Fruit fly (Drosophila melanogaster) whole organism, larva: ENCODE measurements around the gene CG17154.
A peak's percentile ranks its signal among the peaks of the same experiment; 100 is the strongest.

ENCODE experiments used
- noc ChIP-seq: fragments of 200-800 bp; sonication (Bioruptor generic); optimal IDR thresholded peaks from 3 replicates; lab custom pipeline; 2019; ENCODE audit warnings: missing biosample characterization, mild to moderate bottlenecking, missing genetic modification characterization, moderate library complexity

CG17154 gene

dm6 chr3L:12083092-12083680, 5.2 kb upstream of the CG17154 start:
- TF ChIP-seq noc (tag; lab: Kevin White, UChicago) = no peak

- TF ChIP-seq noc (tag; lab: Kevin White, UChicago) = no peak
Observed at dm6 chr3L:12083861-12084260, 4.6 kb upstream of the CG17154 start.

dm6 chr3L:12084969-12085690, 3.3 kb upstream of the CG17154 start:
- TF ChIP-seq noc (tag; lab: Kevin White, UChicago) = no peak

dm6 chr3L:12085691-12086078, 2.7 kb upstream of the CG17154 start:
- no peak for TF ChIP-seq noc (tag; lab: Kevin White, UChicago)

dm6 chr3L:12090184-12090897, 1.9 kb downstream of the CG17154 start:
- TF ChIP-seq noc (tag; lab: Kevin White, UChicago) = no peak

dm6 chr3L:12090898-12091685, 2.7 kb downstream of the CG17154 start:
- peak; percentile 59 for TF ChIP-seq noc (tag; lab: Kevin White, UChicago)

- TF ChIP-seq noc (tag; lab: Kevin White, UChicago) = no peak
Observed at dm6 chr3L:12092860-12093359, 4.5 kb downstream of the CG17154 start.

dm6 chr3L:12095960-12096359, 7.5 kb downstream of the CG17154 start:
- TF ChIP-seq noc (tag; lab: Kevin White, UChicago) = no peak

- TF ChIP-seq noc (tag; lab: Kevin White, UChicago) = no peak
Observed at dm6 chr3L:12096799-12097662, 8.6 kb downstream of the CG17154 start.

- TF ChIP-seq noc (tag; lab: Kevin White, UChicago) = no peak
Observed at dm6 chr3L:12099329-12100031, 11.1 kb downstream of the CG17154 start.

- TF ChIP-seq noc (tag; lab: Kevin White, UChicago) = peak; percentile 29
Observed at dm6 chr3L:12101924-12102383, 13.5 kb downstream of the CG17154 start.

dm6 chr3L:12107378-12107777, 19.0 kb downstream of the CG17154 start:
- TF ChIP-seq noc (tag; lab: Kevin White, UChicago) = no peak

dm6 chr3L:12108515-12108914, 20.1 kb downstream of the CG17154 start:
- no peak for TF ChIP-seq noc (tag; lab: Kevin White, UChicago)
